Worm (Caenorhabditis elegans): Measurements from ENCODE around the gene cest-2.2.

The cest-2.2 gene

DNA sequence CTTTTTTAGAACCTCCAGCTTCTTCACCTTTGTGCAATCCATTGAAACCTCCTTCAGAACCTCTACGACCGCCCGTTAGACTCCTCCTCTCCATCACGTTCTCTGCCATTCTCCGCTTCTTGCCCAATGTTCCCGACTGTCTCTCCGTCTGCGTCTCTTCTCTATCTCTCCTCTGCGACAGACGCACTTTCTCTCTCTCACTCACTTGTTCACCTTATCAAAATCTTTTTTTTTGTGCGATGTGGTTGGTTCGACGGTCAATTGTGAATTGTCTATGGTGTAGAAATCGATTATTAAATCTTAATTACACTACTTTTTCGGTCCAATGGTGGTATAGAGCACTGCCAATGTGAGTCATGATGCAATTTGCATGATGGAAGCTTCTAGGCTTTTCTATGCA is 18.3 kb upstream of the cest-2.2 start, which contains the start of gene atfs-1 (continued):
- no peak for TF ChIP-seq ceh-62 (tag; optimal IDR thresholded peaks at IDR 0.05)
- TF ChIP-seq Y105C5A.15 (GFP tag; IDR thresholded peaks at IDR 0.05), result no peak
- no peak for TF ChIP-seq unc-39 (tag; optimal IDR thresholded peaks at IDR 0.05)
- no peak for TF ChIP-seq mxl-2 (GFP tag; conservative IDR thresholded peaks at IDR 0.05)
- no peak for TF ChIP-seq daf-12 (tag; optimal IDR thresholded peaks at IDR 0.05)
- TF ChIP-seq mdt-29 (GFP tag; IDR thresholded peaks at IDR 0.05), result no peak
- peak; percentile 43 for TF ChIP-seq nhr-102 (tag; optimal IDR thresholded peaks at IDR 0.05)
- no peak for TF ChIP-seq nhr-11 (tag; optimal IDR thresholded peaks at IDR 0.05)
- TF ChIP-seq ceh-28 (tag; optimal IDR thresholded peaks at IDR 0.05), result no peak
- TF ChIP-seq nhr-48 (tag; optimal IDR thresholded peaks at IDR 0.05), result peak; percentile 73
- peak; percentile 50 for TF ChIP-seq dpl-1 (GFP tag; optimal IDR thresholded peaks at IDR 0.05)
- TF ChIP-seq tra-1 (GFP tag; IDR thresholded peaks at IDR 0.05), result 0 out of 2 replicates have a peak, but pooled peaks have one; percentile 24
- TF ChIP-seq ZK337.2 (GFP tag; IDR thresholded peaks at IDR 0.05), result no peak
- TF ChIP-seq ZK546.5 (tag; optimal IDR thresholded peaks at IDR 0.05), result no peak
- no peak for TF ChIP-seq F10B5.3 (tag; optimal IDR thresholded peaks at IDR 0.05)
- no peak for TF ChIP-seq zag-1 (tag; optimal IDR thresholded peaks at IDR 0.05)
- TF ChIP-seq hmg-1.1 (GFP tag; IDR thresholded peaks at IDR 0.05), result peak; percentile 88
- no peak for TF ChIP-seq nhr-76 (tag; optimal IDR thresholded peaks at IDR 0.05)
- peak; percentile 92 for TF ChIP-seq dmd-6 (GFP tag; IDR thresholded peaks at IDR 0.05)
- no peak for TF ChIP-seq zfp-3 (GFP tag; conservative IDR thresholded peaks at IDR 0.05)
- TF ChIP-seq ama-1 (optimal IDR thresholded peaks at IDR 0.05), result peak; percentile 79
- no peak for TF ChIP-seq lin-29 (GFP tag; IDR thresholded peaks at IDR 0.05)
- TF ChIP-seq zip-2 (tag; optimal IDR thresholded peaks at IDR 0.05), result no peak
- TF ChIP-seq ctbp-1 (GFP tag; IDR thresholded peaks at IDR 0.05), result no peak
- no peak for TF ChIP-seq F44E2.7 (GFP tag; IDR thresholded peaks at IDR 0.05)
- TF ChIP-seq zip-11 (GFP tag; IDR thresholded peaks at IDR 0.05), result no peak
- no peak for TF ChIP-seq nhr-111 (GFP tag; optimal IDR thresholded peaks at IDR 0.05)
- no peak for TF ChIP-seq Y5F2A.4 (GFP tag; optimal IDR thresholded peaks at IDR 0.05)
- no peak for TF ChIP-seq ceh-20 (GFP tag; IDR thresholded peaks at IDR 0.05)
- 0 out of 2 replicates have a peak, but pooled peaks have one; percentile 45 for TF ChIP-seq pha-4 (GFP tag; IDR thresholded peaks at IDR 0.05)
- peak; percentile 57 for TF ChIP-seq pha-4 (tag; optimal IDR thresholded peaks at IDR 0.05)
- peak; percentile 56 for TF ChIP-seq rbr-2 (tag; optimal IDR thresholded peaks at IDR 0.05)
- no peak for TF ChIP-seq lin-15B (tag; optimal IDR thresholded peaks at IDR 0.05)
- no peak for TF ChIP-seq vab-7 (GFP tag; IDR thresholded peaks at IDR 0.05)
- TF ChIP-seq ztf-11 (tag; optimal IDR thresholded peaks at IDR 0.05), result no peak
- no peak for TF ChIP-seq skn-1 (tag; optimal IDR thresholded peaks at IDR 0.05)
- TF ChIP-seq tag-97 (GFP tag; IDR thresholded peaks at IDR 0.05), result no peak
- no peak for TF ChIP-seq ceh-82 (tag; optimal IDR thresholded peaks at IDR 0.05)
- no peak for TF ChIP-seq aly-2 (tag; optimal IDR thresholded peaks at IDR 0.05)
- peak; percentile 80 for TF ChIP-seq mep-1 (tag; optimal IDR thresholded peaks at IDR 0.05)
- TF ChIP-seq Y75B8A.6 (GFP tag; IDR thresholded peaks at IDR 0.05), result no peak
- TF ChIP-seq daf-16 (GFP tag; optimal IDR thresholded peaks at IDR 0.05), result no peak
- TF ChIP-seq daf-16 (tag; optimal IDR thresholded peaks at IDR 0.05), result peak; percentile 65
- peak; percentile 93 for TF ChIP-seq dve-1 (tag; optimal IDR thresholded peaks at IDR 0.05; ENCODE audit: insufficient read depth)
- TF ChIP-seq daf-19 (GFP tag; conservative IDR thresholded peaks at IDR 0.05), result no peak
- peak in 1 of 2 experiments; percentile 75 for TF ChIP-seq unc-62 (GFP tag; optimal IDR thresholded peaks at IDR 0.05 in 1 of 2)
- no peak for TF ChIP-seq unc-62 (tag; optimal IDR thresholded peaks at IDR 0.05)
- peak; percentile 92 for TF ChIP-seq hlh-11 (tag; optimal IDR thresholded peaks at IDR 0.05)
- TF ChIP-seq attf-4 (tag; optimal IDR thresholded peaks at IDR 0.05), result no peak
- TF ChIP-seq spr-1 (tag; optimal IDR thresholded peaks at IDR 0.05), result no peak
- no peak for TF ChIP-seq madf-5 (GFP tag; IDR thresholded peaks at IDR 0.05)
- peak; percentile 69 for TF ChIP-seq nhr-77 (tag; optimal IDR thresholded peaks at IDR 0.05)
- no peak for TF ChIP-seq nhr-10 (tag; optimal IDR thresholded peaks at IDR 0.05)
- TF ChIP-seq php-3 (GFP tag; IDR thresholded peaks at IDR 0.05), result no peak

Data from whole organism, L4 larva.